Fruit fly (Drosophila melanogaster): ENCODE results near the gene Met.
A peak's percentile ranks its signal among the peaks of the same experiment; 100 is the strongest.

Gene Met

DNA sequence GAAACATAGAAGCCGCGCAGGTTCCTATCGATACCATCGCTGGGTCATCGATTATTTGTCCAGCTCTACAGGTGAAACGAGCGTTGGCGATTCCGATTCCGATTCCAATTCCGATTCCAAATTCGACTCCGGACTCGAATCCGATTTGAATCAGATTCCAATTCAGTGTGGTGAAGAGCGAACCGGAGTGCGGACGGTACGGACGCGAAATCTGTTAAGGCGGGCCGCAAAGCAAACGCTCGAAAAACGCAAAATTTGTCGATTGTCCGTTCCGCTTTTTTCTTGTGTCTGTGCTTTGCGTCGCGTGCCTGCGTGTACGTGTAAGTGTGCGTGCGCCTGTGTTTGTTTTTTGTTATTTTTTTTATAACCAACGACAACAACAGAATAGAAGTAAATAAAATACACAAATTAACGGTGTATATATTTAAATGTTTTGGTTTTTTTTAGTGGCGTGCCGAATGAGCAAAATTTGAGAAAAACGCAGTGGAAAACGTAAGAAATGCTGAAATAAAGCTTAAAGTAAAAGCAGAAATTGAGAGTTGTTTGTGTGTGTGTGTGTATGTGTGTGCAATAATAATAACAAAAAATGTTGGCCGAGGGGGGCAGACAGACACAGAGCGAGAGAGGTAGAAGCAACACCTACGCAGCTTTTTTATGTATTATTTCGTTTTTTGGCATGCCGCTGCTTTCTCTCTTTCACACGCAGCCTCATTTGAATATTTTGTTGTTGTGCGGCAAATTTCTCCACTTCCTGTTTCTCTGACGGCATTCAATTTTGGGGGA is 6.1 kb downstream of the Met start, which contains the start of gene Ptp10D (continued):
- TF ChIP-seq pan (optimal IDR thresholded peaks at IDR 0.05) (no peak), pan (GFP tag; optimal IDR thresholded peaks at IDR 0.05 in 1 of 2, IDR thresholded peaks at IDR 0.05 in 1 of 2) (peak in 1 of 2 experiments; percentile 16), CG7357 (GFP tag; IDR thresholded peaks at IDR 0.05) (no peak), sna (GFP tag; IDR thresholded peaks at IDR 0.05; ENCODE audit: partially characterized antibody) (peak; percentile 67), mld (GFP tag; IDR thresholded peaks at IDR 0.05; ENCODE audit: partially characterized antibody) (peak; percentile 89), her (GFP tag; optimal IDR thresholded peaks at IDR 0.05) (peak; percentile 45), vnd (GFP tag; IDR thresholded peaks at IDR 0.05; ENCODE audit: partially characterized antibody) (peak; percentile 87), tna (GFP tag; IDR thresholded peaks at IDR 0.05; ENCODE audit: partially characterized antibody) (peak; percentile 85), Hr51 (GFP tag; optimal IDR thresholded peaks at IDR 0.05) (peak in 1 of 2 experiments; percentile 3), Scr (GFP tag; IDR thresholded peaks at IDR 0.05; ENCODE audit: partially characterized antibody) (peak; percentile 87), gro (GFP tag; optimal IDR thresholded peaks at IDR 0.05) (peak; percentile 63), jing (GFP tag; optimal IDR thresholded peaks at IDR 0.05) (no peak), CG9797 (GFP tag; optimal IDR thresholded peaks at IDR 0.05) (peak; percentile 25), caup (GFP tag; optimal IDR thresholded peaks at IDR 0.05; ENCODE audit: severe bottlenecking) (peak; percentile 54), sisA (GFP tag; IDR thresholded peaks at IDR 0.05) (no peak), CG2129 (GFP tag; IDR thresholded peaks at IDR 0.05; ENCODE audit: partially characterized antibody) (0 out of 2 replicates have a peak, but pooled peaks have one; percentile 14), CG42726 (GFP tag; IDR thresholded peaks at IDR 0.05; ENCODE audit: partially characterized antibody) (peak; percentile 94), CG6791 (GFP tag; IDR thresholded peaks at IDR 0.05; ENCODE audit: partially characterized antibody) (peak; percentile 91), MESR4 (GFP tag; optimal IDR thresholded peaks at IDR 0.05) (peak; percentile 25), CG1792 (GFP tag; optimal IDR thresholded peaks at IDR 0.05) (no peak), CG14014 (GFP tag; IDR thresholded peaks at IDR 0.05) (peak; percentile 16; the same call in 1 of the 2 replicates), CG7928 (GFP tag; optimal IDR thresholded peaks at IDR 0.05) (no peak), CG8290 (GFP tag; optimal IDR thresholded peaks at IDR 0.05) (no peak), CG8290 (tag; optimal IDR thresholded peaks at IDR 0.05) (peak in 1 of 2 experiments; percentile 84), vvl (GFP tag; IDR thresholded peaks at IDR 0.05) (peak; percentile 51), knrl (GFP tag; IDR thresholded peaks at IDR 0.05; ENCODE audit: partially characterized antibody) (peak; percentile 87), chinmo (GFP tag; IDR thresholded peaks at IDR 0.05; ENCODE audit: partially characterized antibody) (peak; percentile 84), ind (GFP tag; optimal IDR thresholded peaks at IDR 0.05) (no peak), CG14860 (GFP tag; IDR thresholded peaks at IDR 0.05; ENCODE audit: partially characterized antibody) (peak; percentile 77), CG6813 (GFP tag; optimal IDR thresholded peaks at IDR 0.05) (peak; percentile 14), amos (GFP tag; IDR thresholded peaks at IDR 0.05; ENCODE audit: partially characterized antibody) (peak; percentile 96), Jarid2 (GFP tag; optimal IDR thresholded peaks at IDR 0.05) (peak; percentile 97), Awh (GFP tag; IDR thresholded peaks at IDR 0.05) (0 out of 2 replicates have a peak, but pooled peaks have one; percentile 22), abd-A (tag; optimal IDR thresholded peaks at IDR 0.05) (peak; percentile 78), rib (GFP tag; IDR thresholded peaks at IDR 0.05) (peak; percentile 66; the same call in 1 of the 2 replicates), onecut (GFP tag; IDR thresholded peaks at IDR 0.05) (peak; percentile 58), sim (GFP tag; IDR thresholded peaks at IDR 0.05) (0 out of 2 replicates have a peak, but pooled peaks have one; percentile 47), CG4854 (GFP tag; optimal IDR thresholded peaks at IDR 0.05) (no peak), CG8924 (tag; optimal IDR thresholded peaks at IDR 0.05) (peak; percentile 57), CG3838 (GFP tag; optimal IDR thresholded peaks at IDR 0.05) (peak; percentile 17), lbe (GFP tag; optimal IDR thresholded peaks at IDR 0.05) (peak; percentile 57), CG10462 (GFP tag; optimal IDR thresholded peaks at IDR 0.05) (no peak), CG10209 (GFP tag; optimal IDR thresholded peaks at IDR 0.05) (no peak), inv (GFP tag; IDR thresholded peaks at IDR 0.05; ENCODE audit: partially characterized antibody) (peak; percentile 88), BtbVII (GFP tag; optimal IDR thresholded peaks at IDR 0.05) (peak; percentile 40), gfzf (GFP tag; optimal IDR thresholded peaks at IDR 0.05) (peak; percentile 0), CG12299 (tag; optimal IDR thresholded peaks at IDR 0.05) (peak; percentile 25)
